Worm (Caenorhabditis elegans) whole organism, L2 larva: ENCODE data around the gene K01G12.22.

ENCODE experiments used
- C34F6.9 ChIP-seq: fragments of 150-350 bp; optimal IDR thresholded peaks from 2 replicates; lab custom pipeline; 2014; ENCODE audit warnings: missing biosample characterization, missing genetic modification characterization
- R02D3.7 ChIP-seq: fragments of 150-350 bp; optimal IDR thresholded peaks from 2 replicates; lab custom pipeline; 2014; ENCODE audit warnings: missing biosample characterization, missing genetic modification characterization
- Y55F3AM.14 ChIP-seq: fragments of 200-800 bp; sonication (Bioruptor generic); optimal IDR thresholded peaks from 2 replicates; lab custom pipeline; 2018; ENCODE audit warnings: mild to moderate bottlenecking, missing genetic modification characterization, missing compliant biosample characterization
- ZK546.5 ChIP-seq: sonication (generic microtip); optimal IDR thresholded peaks from 2 replicates; lab custom pipeline; 2017; ENCODE audit warnings: missing biosample characterization, missing genetic modification characterization
- alr-1 ChIP-seq: fragments of 150-350 bp; optimal IDR thresholded peaks from 2 replicates; lab custom pipeline; 2014; ENCODE audit warnings: missing biosample characterization, missing genetic modification characterization
- aly-2 ChIP-seq: fragments of 150-350 bp; optimal IDR thresholded peaks from 2 replicates; lab custom pipeline; 2014; ENCODE audit warnings: missing biosample characterization, missing genetic modification characterization
- blmp-1 ChIP-seq: sonication (generic microtip); optimal IDR thresholded peaks from 2 replicates; lab custom pipeline; 2017; ENCODE audit warnings: missing genetic modification characterization, mild to moderate bottlenecking, missing compliant biosample characterization, antibody characterized with exemption, moderate library complexity; ENCODE audit not compliant: insufficient read depth
- ceh-16 ChIP-seq: fragments of 150-350 bp; optimal IDR thresholded peaks from 2 replicates; lab custom pipeline; 2014; ENCODE audit warnings: missing biosample characterization, missing genetic modification characterization
- ceh-82 ChIP-seq: fragments of 150-350 bp; optimal IDR thresholded peaks from 2 replicates; lab custom pipeline; 2014; ENCODE audit warnings: missing biosample characterization, missing genetic modification characterization
- dmd-4 ChIP-seq: sonication (generic microtip); optimal IDR thresholded peaks from 2 replicates; lab custom pipeline; 2017; ENCODE audit warnings: missing biosample characterization, missing genetic modification characterization
- egl-27 ChIP-seq: sonication (generic microtip); optimal IDR thresholded peaks from 3 replicates; lab custom pipeline; 2017; ENCODE audit warnings: missing biosample characterization, missing genetic modification reagents, missing genetic modification characterization
- elt-1 ChIP-seq: fragments of 150-350 bp; optimal IDR thresholded peaks from 2 replicates; lab custom pipeline; 2014; ENCODE audit warnings: missing biosample characterization, missing genetic modification characterization
- elt-3 ChIP-seq: sonication (generic microtip); optimal IDR thresholded peaks from 2 replicates; lab custom pipeline; 2017; ENCODE audit warnings: missing biosample characterization, missing genetic modification characterization
- fos-1 ChIP-seq: fragments of 150-350 bp; optimal IDR thresholded peaks from 2 replicates; lab custom pipeline; 2014; ENCODE audit warnings: missing biosample characterization, missing genetic modification characterization
- lin-11 ChIP-seq: fragments of 150-350 bp; sonication (generic microtip); optimal IDR thresholded peaks from 2 replicates; lab custom pipeline; 2014; ENCODE audit warnings: missing biosample characterization, missing genetic modification characterization, inconsistent platforms, mixed read lengths
- lin-13 ChIP-seq: fragments of 150-350 bp; optimal IDR thresholded peaks from 2 replicates; lab custom pipeline; 2014; ENCODE audit warnings: missing biosample characterization, missing genetic modification reagents, missing genetic modification characterization
- lin-39 ChIP-seq: fragments of 150-350 bp; optimal IDR thresholded peaks from 2 replicates; lab custom pipeline; 2014; ENCODE audit warnings: missing biosample characterization, missing genetic modification reagents, missing genetic modification characterization
- lsy-2 ChIP-seq, 2 experiments: fragments of 150-350 bp in 1 of 2; sonication (generic microtip) in 1 of 2; optimal IDR thresholded peaks; 2 replicates each; lab custom pipeline; 2014 to 2017; ENCODE audit warnings: missing biosample characterization in 2 of 2, missing genetic modification characterization in 2 of 2
- mab-5 ChIP-seq: fragments of 150-350 bp; optimal IDR thresholded peaks from 2 replicates; lab custom pipeline; 2014; ENCODE audit warnings: missing biosample characterization, missing genetic modification characterization
- mbf-1 ChIP-seq: sonication (generic microtip); optimal IDR thresholded peaks from 2 replicates; lab custom pipeline; 2017; ENCODE audit warnings: missing biosample characterization, missing genetic modification characterization
- nhr-10 ChIP-seq: sonication (generic microtip); optimal IDR thresholded peaks from 2 replicates; lab custom pipeline; 2017; ENCODE audit warnings: missing biosample characterization, missing genetic modification characterization
- nhr-11 ChIP-seq: fragments of 150-350 bp; optimal IDR thresholded peaks from 2 replicates; lab custom pipeline; 2014; ENCODE audit warnings: missing biosample characterization, missing genetic modification characterization
- nhr-21 ChIP-seq: fragments of 150-350 bp; optimal IDR thresholded peaks from 2 replicates; lab custom pipeline; 2014; ENCODE audit warnings: missing biosample characterization, missing genetic modification characterization
- nhr-23 ChIP-seq: fragments of 150-350 bp; optimal IDR thresholded peaks from 2 replicates; lab custom pipeline; 2014; ENCODE audit warnings: missing biosample characterization, missing genetic modification reagents, missing genetic modification characterization
- nhr-237 ChIP-seq: fragments of 150-350 bp; optimal IDR thresholded peaks from 2 replicates; lab custom pipeline; 2014; ENCODE audit warnings: missing biosample characterization, missing genetic modification characterization
- nhr-25 ChIP-seq: fragments of 150-350 bp; sonication (generic microtip); optimal IDR thresholded peaks from 3 replicates; lab custom pipeline; 2014; ENCODE audit warnings: missing biosample characterization, missing genetic modification characterization
- nhr-6 ChIP-seq: fragments of 150-350 bp; optimal IDR thresholded peaks from 2 replicates; lab custom pipeline; 2014; ENCODE audit warnings: missing biosample characterization, missing genetic modification characterization
- nhr-77 ChIP-seq: fragments of 150-350 bp; optimal IDR thresholded peaks from 2 replicates; lab custom pipeline; 2014; ENCODE audit warnings: missing biosample characterization, missing genetic modification characterization
- peb-1 ChIP-seq: fragments of 150-350 bp; optimal IDR thresholded peaks from 2 replicates; lab custom pipeline; 2014; ENCODE audit warnings: missing biosample characterization, missing genetic modification characterization
- sem-4 ChIP-seq: fragments of 150-350 bp; optimal IDR thresholded peaks from 2 replicates; lab custom pipeline; 2014; ENCODE audit warnings: missing biosample characterization, missing genetic modification reagents, missing genetic modification characterization
- skn-1 ChIP-seq: sonication (generic microtip); optimal IDR thresholded peaks from 2 replicates; lab custom pipeline; 2017; ENCODE audit warnings: missing biosample characterization, missing genetic modification characterization
- sma-3 ChIP-seq: sonication (generic microtip); optimal IDR thresholded peaks from 2 replicates; lab custom pipeline; 2016; ENCODE audit warnings: missing genetic modification reagents, missing genetic modification characterization, missing compliant biosample characterization
- snpc-4 ChIP-seq: fragments of 150-350 bp; optimal IDR thresholded peaks from 2 replicates; lab custom pipeline; 2014; ENCODE audit warnings: missing biosample characterization, missing genetic modification characterization
- unc-55 ChIP-seq: fragments of 150-350 bp; sonication (generic microtip); optimal IDR thresholded peaks from 3 replicates; lab custom pipeline; 2014; ENCODE audit warnings: missing biosample characterization, missing genetic modification reagents, missing genetic modification characterization
- unc-62 ChIP-seq: fragments of 150-350 bp; optimal IDR thresholded peaks from 2 replicates; lab custom pipeline; 2014; ENCODE audit warnings: missing biosample characterization, missing genetic modification reagents, missing genetic modification characterization
- zag-1 ChIP-seq: fragments of 150-350 bp; optimal IDR thresholded peaks from 2 replicates; lab custom pipeline; 2014; ENCODE audit warnings: missing biosample characterization, missing genetic modification characterization
- ztf-1 ChIP-seq: fragments of 200-800 bp; sonication (Bioruptor generic); conservative IDR thresholded peaks from 2 replicates; pipeline ENCODE4 v1.3.6; 2022; ENCODE audit warnings: missing genetic modification characterization, missing compliant biosample characterization
- ztf-11 ChIP-seq: sonication (generic microtip); optimal IDR thresholded peaks from 2 replicates; lab custom pipeline; 2017; ENCODE audit warnings: missing biosample characterization, missing genetic modification characterization

K01G12.22 gene

ce11 chrIV:14172181-14172580 lies 19.8 kb upstream of the K01G12.22 start, which contains the start of gene R05A10.4:
TSS of gene R05A10.4 (plus strand) at chrIV:14172481.
- TF ChIP-seq sma-3 (no peak), egl-27 (no peak), lin-11 (tag; lab: Kevin White, UChicago) (no peak), elt-1 (tag; lab: Kevin White, UChicago) (no peak), sem-4 (no peak), unc-62 (GFP tag; lab: Kevin White, UChicago) (no peak), nhr-10 (tag; lab: Kevin White, UChicago) (no peak), lin-13 (GFP tag; lab: Kevin White, UChicago) (no peak), R02D3.7 (tag; lab: Kevin White, UChicago) (no peak), lin-39 (tag; lab: Kevin White, UChicago) (no peak), ztf-11 (tag; lab: Kevin White, UChicago) (no peak), elt-3 (no peak), nhr-11 (tag; lab: Kevin White, UChicago) (no peak), nhr-237 (tag; lab: Kevin White, UChicago) (no peak), mbf-1 (no peak), nhr-21 (tag; lab: Kevin White, UChicago) (no peak), snpc-4 (no peak)

- no peak for TF ChIP-seq C34F6.9 (tag; lab: Kevin White, UChicago)
- no peak for TF ChIP-seq ZK546.5 (tag; lab: Kevin White, UChicago)
- no peak for TF ChIP-seq ceh-82 (tag; lab: Kevin White, UChicago)
- no peak for TF ChIP-seq nhr-6 (tag; lab: Kevin White, UChicago)
- TF ChIP-seq ztf-1 = no peak
- no peak for TF ChIP-seq lin-13 (GFP tag; lab: Kevin White, UChicago)
- TF ChIP-seq dmd-4 (tag; lab: Kevin White, UChicago) = no peak
- TF ChIP-seq nhr-10 (tag; lab: Kevin White, UChicago) = no peak
- TF ChIP-seq ceh-16 (tag; lab: Kevin White, UChicago) = no peak
- no peak for TF ChIP-seq lin-11 (tag; lab: Kevin White, UChicago)
- TF ChIP-seq sma-3 = no peak
- no peak for TF ChIP-seq nhr-23
- TF ChIP-seq Y55F3AM.14 (GFP tag; lab: Kevin White, UChicago) = no peak
- TF ChIP-seq unc-55 (GFP tag; lab: Kevin White, UChicago) = no peak
- no peak for TF ChIP-seq egl-27
- no peak for TF ChIP-seq nhr-77
- TF ChIP-seq alr-1 (tag; lab: Kevin White, UChicago) = no peak
- no peak for TF ChIP-seq elt-3
These were observed 15.6 kb upstream of the K01G12.22 start, which contains the start of gene R05A10.3 for ce11 chrIV:14176373-14176772. TSS of gene R05A10.3 (minus strand) at chrIV:14176473.

ce11 chrIV:14177058-14177457 lies 15.0 kb upstream of the K01G12.22 start, which contains the start of gene R05A10.2:
TSS of gene R05A10.2 (plus strand) at chrIV:14177271.
- no peak for TF ChIP-seq zag-1
- no peak for TF ChIP-seq nhr-6 (tag; lab: Kevin White, UChicago)
- no peak for TF ChIP-seq lin-39 (tag; lab: Kevin White, UChicago)
- TF ChIP-seq nhr-11 (tag; lab: Kevin White, UChicago) = no peak
- no peak for TF ChIP-seq lsy-2 (tag; optimal IDR thresholded peaks at IDR 0.05; lab: Kevin White, UChicago)
- no peak for TF ChIP-seq peb-1
- TF ChIP-seq nhr-77 = no peak
- TF ChIP-seq ceh-82 (tag; lab: Kevin White, UChicago) = no peak

- TF ChIP-seq lin-13 (GFP tag; lab: Kevin White, UChicago) (no peak), nhr-25 (tag; lab: Kevin White, UChicago) (no peak), peb-1 (no peak), zag-1 (no peak), lsy-2 (tag; optimal IDR thresholded peaks at IDR 0.05; lab: Kevin White, UChicago) (no peak), unc-62 (GFP tag; lab: Kevin White, UChicago) (no peak)
These were observed 9.9 kb upstream of the K01G12.22 start, which contains the start of gene R05A10.1 for ce11 chrIV:14182077-14182476. TSS of gene R05A10.1 (plus strand) at chrIV:14182377.

- TF ChIP-seq Y55F3AM.14 (GFP tag; lab: Kevin White, UChicago) (no peak), ztf-1 (no peak), lin-13 (GFP tag; lab: Kevin White, UChicago) (no peak), nhr-23 (no peak), zag-1 (no peak), skn-1 (no peak), mab-5 (no peak), unc-55 (GFP tag; lab: Kevin White, UChicago) (no peak), aly-2 (tag; lab: Kevin White, UChicago) (no peak), lin-39 (tag; lab: Kevin White, UChicago) (no peak), elt-3 (no peak), nhr-11 (tag; lab: Kevin White, UChicago) (no peak), fos-1 (tag; lab: Kevin White, UChicago) (no peak), sma-3 (no peak), nhr-10 (tag; lab: Kevin White, UChicago) (no peak), blmp-1 (tag; lab: Kevin White, UChicago) (no peak)
These were observed 5.8 kb upstream of the K01G12.22 start for ce11 chrIV:14186264-14186663.
